Fruit fly (Drosophila melanogaster) whole organism, embryonic: Measurements from ENCODE around the gene E2f2.

ENCODE experiments used
- CG14965 ChIP-seq: fragments of 200-800 bp; sonication (Bioruptor generic); optimal IDR thresholded peaks from 2 replicates; lab custom pipeline; 2016; ENCODE audit warnings: missing biosample characterization, missing genetic modification characterization, borderline replicate concordance
- CG4282 ChIP-seq: fragments of 200-800 bp; sonication (Bioruptor generic); optimal IDR thresholded peaks from 2 replicates; lab custom pipeline; 2016; ENCODE audit warnings: missing biosample characterization, missing genetic modification characterization
- eve ChIP-seq, 2 experiments: fragments of >200 bp; optimal IDR thresholded peaks; 2 replicates each; lab custom pipeline; 2017; ENCODE audit warnings: missing biosample characterization in 2 of 2, missing genetic modification characterization in 2 of 2
- ham ChIP-seq: fragments of 200-800 bp; sonication (Bioruptor generic); IDR thresholded peaks from 2 replicates; pipeline ENCODE4 v1.3.6; 2022; ENCODE audit warnings: missing biosample characterization, missing genetic modification characterization

DNA sequence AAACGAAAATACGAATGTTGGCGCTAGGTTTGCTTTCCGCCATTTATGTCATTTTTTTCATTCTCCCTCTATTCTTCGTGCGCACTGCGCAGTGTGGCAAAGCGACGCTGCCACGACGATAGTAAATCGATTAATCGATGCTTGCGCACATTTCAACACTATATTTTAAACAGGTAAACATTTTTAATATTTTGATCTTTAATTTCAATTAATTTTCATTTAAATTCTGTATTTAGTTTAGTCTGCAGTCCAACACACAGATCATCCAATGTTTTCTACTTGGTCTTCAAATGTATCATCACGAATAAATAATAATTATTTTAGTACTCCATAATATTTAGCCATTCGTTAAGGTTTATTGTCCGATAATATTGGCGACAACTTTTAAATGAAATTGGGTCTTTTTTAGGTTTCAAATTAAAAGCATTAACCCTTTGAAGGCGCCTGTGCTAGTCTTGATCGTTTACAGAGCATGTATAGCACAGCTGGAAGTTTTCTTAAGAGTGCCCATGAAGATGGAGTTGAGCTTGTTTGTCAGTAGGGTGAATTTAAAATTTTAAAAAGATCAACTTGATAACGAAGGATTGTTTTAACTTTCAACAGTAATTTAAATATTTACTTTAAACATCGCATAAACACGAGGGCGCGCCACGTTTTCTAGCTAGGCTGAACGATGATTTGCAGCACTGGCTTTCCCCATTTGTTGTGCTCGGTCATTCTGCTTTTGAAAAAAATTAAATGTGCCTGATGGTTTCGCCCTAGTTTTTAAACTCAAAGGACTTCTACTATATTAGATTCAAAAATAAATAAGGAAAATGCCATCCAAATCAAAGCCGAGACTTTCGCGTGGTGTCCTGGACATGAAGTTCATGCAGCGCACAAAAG, at the start of gene E2f2, which contains the start of gene Mpp6:
- TF ChIP-seq CG4282 (GFP tag; lab: Kevin White, UChicago) (no peak), CG14965 (GFP tag; lab: Kevin White, UChicago) (no peak), eve (GFP tag; optimal IDR thresholded peaks at IDR 0.05; lab: Kevin White, UChicago) (no peak), ham (GFP tag; lab: Robert Waterston, UW) (no peak)
